Worm (Caenorhabditis elegans) whole organism, L1 larva: ENCODE data around the gene rpap-2.

Experiments used
- ets-5 ChIP-seq: fragments of 200-800 bp; sonication (Bioruptor generic); IDR thresholded peaks from 2 replicates; pipeline ENCODE4 v1.3.6; 2022; ENCODE audit warnings: missing genetic modification characterization, missing compliant biosample characterization
- lsy-2 ChIP-seq, 2 experiments: fragments of 150-350 bp; optimal IDR thresholded peaks; 2 replicates each; lab custom pipeline; 2014; ENCODE audit warnings: missing biosample characterization in 2 of 2, missing genetic modification characterization in 2 of 2

ce11 chrIII:8984412-8984811, 16.6 kb downstream of the rpap-2 start:
- TF ChIP-seq ets-5 (no peak), lsy-2 (tag; optimal IDR thresholded peaks at IDR 0.05; lab: Kevin White, UChicago) (no peak)
